Fruit fly (Drosophila melanogaster): Measurements from ENCODE around the gene AMPKalpha.

Gene AMPKalpha

dm6 chrX:1392875-1393274, 17.5 kb downstream of the AMPKalpha start, which contains the start of gene Rilpl (continued):
- TF ChIP-seq amos (GFP tag; IDR thresholded peaks at IDR 0.05; ENCODE audit: partially characterized antibody) (peak; percentile 68; the same call in 1 of the 2 replicates), Ravus (GFP tag; IDR thresholded peaks at IDR 0.05) (no peak), chif (GFP tag; optimal IDR thresholded peaks at IDR 0.05) (peak in 1 of 2 experiments; percentile 33), CG11504 (tag; optimal IDR thresholded peaks at IDR 0.05) (no peak), zen2 (GFP tag; IDR thresholded peaks at IDR 0.05; ENCODE audit: partially characterized antibody) (peak; percentile 53; the same call in 1 of the 3 replicates), Rx (GFP tag; IDR thresholded peaks at IDR 0.05) (peak; percentile 26; the same call in 1 of the 2 replicates), eyg (GFP tag; optimal IDR thresholded peaks at IDR 0.05) (no peak), CG10462 (GFP tag; optimal IDR thresholded peaks at IDR 0.05) (no peak), E2f1 (GFP tag; IDR thresholded peaks at IDR 0.05) (peak; percentile 42; the same call in 1 of the 2 replicates), CG30403 (GFP tag; optimal IDR thresholded peaks at IDR 0.05) (no peak), CG16863 (GFP tag; optimal IDR thresholded peaks at IDR 0.05) (no peak), trh (GFP tag; optimal IDR thresholded peaks at IDR 0.05) (no peak), emc (GFP tag; optimal IDR thresholded peaks at IDR 0.05) (peak; percentile 9), Pdp1 (GFP tag; optimal IDR thresholded peaks at IDR 0.05) (peak in 1 of 2 experiments; percentile 62), CG8924 (tag; optimal IDR thresholded peaks at IDR 0.05) (peak; percentile 5), crc (GFP tag; optimal IDR thresholded peaks at IDR 0.05) (no peak), en (GFP tag; optimal IDR thresholded peaks at IDR 0.05) (no peak), pnt (GFP tag; optimal IDR thresholded peaks at IDR 0.05) (no peak), CG9797 (GFP tag; optimal IDR thresholded peaks at IDR 0.05) (peak; percentile 23), CG9437 (GFP tag; optimal IDR thresholded peaks at IDR 0.05) (no peak), cad (GFP tag; optimal IDR thresholded peaks at IDR 0.05) (no peak), dan (GFP tag; IDR thresholded peaks at IDR 0.05) (no peak), CG12659 (GFP tag; optimal IDR thresholded peaks at IDR 0.05) (peak; percentile 69), rib (GFP tag; IDR thresholded peaks at IDR 0.05) (peak; percentile 87), H15 (GFP tag; IDR thresholded peaks at IDR 0.05) (no peak), CG12155 (GFP tag; optimal IDR thresholded peaks at IDR 0.05) (peak; percentile 64), gem (tag; optimal IDR thresholded peaks at IDR 0.05) (no peak), seq (GFP tag; IDR thresholded peaks at IDR 0.05) (no peak), grau (tag; optimal IDR thresholded peaks at IDR 0.05) (peak; percentile 24), CTCF (GFP tag; optimal IDR thresholded peaks at IDR 0.05) (no peak), CG7786 (GFP tag; optimal IDR thresholded peaks at IDR 0.05) (no peak), CG11695 (GFP tag; IDR thresholded peaks at IDR 0.05) (no peak), CG16779 (GFP tag; IDR thresholded peaks at IDR 0.05) (0 out of 2 replicates have a peak, but pooled peaks have one; percentile 35), oc (tag; optimal IDR thresholded peaks at IDR 0.05) (no peak), fd102C (GFP tag; optimal IDR thresholded peaks at IDR 0.05) (no peak), CG3726 (GFP tag; IDR thresholded peaks at IDR 0.05) (no peak), Hmr (GFP tag; optimal IDR thresholded peaks at IDR 0.05) (peak; percentile 45), fu2 (GFP tag; optimal IDR thresholded peaks at IDR 0.05) (no peak), sqz (GFP tag; optimal IDR thresholded peaks at IDR 0.05) (no peak), tll (GFP tag; optimal IDR thresholded peaks at IDR 0.05) (no peak), CG2120 (GFP tag; optimal IDR thresholded peaks at IDR 0.05) (peak; percentile 50), HmgD (GFP tag; optimal IDR thresholded peaks at IDR 0.05) (peak; percentile 64), CG8765 (GFP tag; IDR thresholded peaks at IDR 0.05) (no peak), nerfin-2 (GFP tag; IDR thresholded peaks at IDR 0.05; ENCODE audit: partially characterized antibody) (0 out of 2 replicates have a peak, but pooled peaks have one; percentile 28), bsh (GFP tag; optimal IDR thresholded peaks at IDR 0.05) (peak in 1 of 2 experiments; percentile 7), CG31441 (GFP tag; IDR thresholded peaks at IDR 0.05) (no peak), Dad (GFP tag; optimal IDR thresholded peaks at IDR 0.05) (peak; percentile 27), sug (tag; optimal IDR thresholded peaks at IDR 0.05) (peak; percentile 41), lov (optimal IDR thresholded peaks at IDR 0.05) (no peak), lov (GFP tag; IDR thresholded peaks at IDR 0.05) (0 out of 3 replicates have a peak, but pooled peaks have one; percentile 14), pros (GFP tag; optimal IDR thresholded peaks at IDR 0.05) (no peak), dmrt11E (tag; optimal IDR thresholded peaks at IDR 0.05) (no peak)

Data from whole organism, embryonic.